Fruit fly (Drosophila melanogaster) whole organism, adult: ENCODE results near the gene CG17343.

Experiments
- CG12768 ChIP-seq: fragments of 200-800 bp; sonication (Bioruptor generic); optimal IDR thresholded peaks from 2 replicates; lab custom pipeline; 2017; ENCODE audit warnings: missing biosample characterization, missing genetic modification characterization, mild to moderate bottlenecking, moderate library complexity, missing genetic modification reagents
- CG14711 ChIP-seq: fragments of 200-800 bp; sonication (Bioruptor generic); optimal IDR thresholded peaks from 2 replicates; lab custom pipeline; 2018; ENCODE audit warnings: missing biosample characterization, mild to moderate bottlenecking, missing genetic modification characterization, moderate library complexity
- CG1620 ChIP-seq: fragments of 200-800 bp; sonication (Bioruptor generic); optimal IDR thresholded peaks from 2 replicates; lab custom pipeline; 2016; ENCODE audit warnings: missing biosample characterization, missing genetic modification characterization
- CG7101 ChIP-seq: fragments of 200-800 bp; sonication (Bioruptor generic); optimal IDR thresholded peaks from 2 replicates; lab custom pipeline; 2018; ENCODE audit warnings: missing biosample characterization, mild to moderate bottlenecking, missing genetic modification characterization, moderate library complexity
- Crg-1 ChIP-seq: fragments of 200-800 bp; sonication (Bioruptor generic); optimal IDR thresholded peaks from 2 replicates; lab custom pipeline; 2016; ENCODE audit warnings: missing biosample characterization, missing genetic modification characterization
- Hr96 ChIP-seq: fragments of 200-800 bp; sonication (Bioruptor generic); optimal IDR thresholded peaks from 2 replicates; lab custom pipeline; 2016; ENCODE audit warnings: missing biosample characterization, missing genetic modification characterization
- Mnt ChIP-seq: fragments of 200-800 bp; sonication (Bioruptor generic); optimal IDR thresholded peaks from 2 replicates; lab custom pipeline; 2016; ENCODE audit warnings: missing biosample characterization, mild to moderate bottlenecking, missing genetic modification characterization
- cnc ChIP-seq, 2 experiments: fragments of >200 bp; optimal IDR thresholded peaks; 2 replicates each; lab custom pipeline; 2017
- kay ChIP-seq: fragments of 200-800 bp; sonication (Bioruptor generic); peaks from one replicate; lab custom pipeline; 2016; ENCODE audit warnings: missing biosample characterization, missing genetic modification characterization, borderline replicate concordance
- pad ChIP-seq: fragments of 200-800 bp; sonication (Bioruptor generic); optimal IDR thresholded peaks from 3 replicates; lab custom pipeline; 2017; ENCODE audit warnings: missing biosample characterization, missing genetic modification characterization, mild to moderate bottlenecking, moderate library complexity, missing genetic modification reagents
- toe ChIP-seq: fragments of 200-800 bp; sonication (Bioruptor generic); optimal IDR thresholded peaks from 2 replicates; lab custom pipeline; 2016; ENCODE audit warnings: missing biosample characterization, missing genetic modification characterization

- TF ChIP-seq toe (GFP tag; lab: Kevin White, UChicago) (no peak), cnc (optimal IDR thresholded peaks at IDR 0.05; lab: Kevin White, UChicago) (no peak), CG7101 (no peak), CG12768 (GFP tag; lab: Kevin White, UChicago) (no peak), CG14711 (tag; lab: Kevin White, UChicago) (no peak), CG1620 (GFP tag; lab: Kevin White, UChicago) (no peak), Mnt (GFP tag; lab: Kevin White, UChicago) (no peak), pad (GFP tag; lab: Kevin White, UChicago) (peak; percentile 46), Hr96 (GFP tag; lab: Kevin White, UChicago) (no peak), kay (GFP tag; lab: Kevin White, UChicago) (no peak), Crg-1 (GFP tag; lab: Kevin White, UChicago) (no peak)
Observed at dm6 chr2L:19108377-19108876, 43.7 kb downstream of the CG17343 start, which contains the start of gene Lim3.
